Worm (Caenorhabditis elegans): ENCODE data around the gene F35H8.4.

DNA sequence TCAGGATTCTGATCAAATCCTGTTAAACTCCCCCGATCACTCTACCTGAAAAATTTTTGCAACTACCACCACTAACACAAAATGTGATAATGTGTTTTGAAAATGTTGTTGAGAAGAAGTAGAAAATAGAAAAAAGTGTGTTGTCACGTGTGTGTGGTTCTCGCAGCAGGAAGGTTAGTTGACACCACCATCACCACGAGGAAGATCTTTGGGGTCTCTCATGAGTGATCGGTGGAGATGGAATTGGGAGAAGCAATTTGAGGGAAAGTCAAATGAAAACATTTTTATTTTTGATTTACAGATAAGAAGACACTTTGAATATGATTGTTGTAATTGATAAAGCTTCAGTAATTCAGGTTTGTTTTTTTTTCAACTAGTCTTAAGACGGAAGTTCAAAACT lies 41.9 kb upstream of the F35H8.4 start:
- TF ChIP-seq unc-42 (tag; optimal IDR thresholded peaks at IDR 0.05) = no peak
- no peak for TF ChIP-seq sox-4 (tag; optimal IDR thresholded peaks at IDR 0.05)
- TF ChIP-seq elt-2 (tag; optimal IDR thresholded peaks at IDR 0.05) = no peak
- no peak for TF ChIP-seq che-1 (tag; optimal IDR thresholded peaks at IDR 0.05)
- TF ChIP-seq tbx-2 (tag; optimal IDR thresholded peaks at IDR 0.05) = no peak
- no peak for TF ChIP-seq gmeb-2 (tag; optimal IDR thresholded peaks at IDR 0.05)
- no peak for TF ChIP-seq pqm-1 (tag; optimal IDR thresholded peaks at IDR 0.05)
- no peak for TF ChIP-seq ama-1 (optimal IDR thresholded peaks at IDR 0.05)
